Fruit fly (Drosophila melanogaster): ENCODE results near the gene CG7720.
A peak's percentile ranks its signal among the peaks of the same experiment; 100 is the strongest.

CG7720 gene

dm6 chr3R:18739978-18740954 is 54.7 kb downstream of the CG7720 start (continued):
- no peak for TF ChIP-seq pfk (GFP tag; optimal IDR thresholded peaks at IDR 0.05)
- no peak for TF ChIP-seq CG43689 (GFP tag; IDR thresholded peaks at IDR 0.05)
- no peak for TF ChIP-seq CHES-1-like (GFP tag; optimal IDR thresholded peaks at IDR 0.05)
- TF ChIP-seq CG1832 (GFP tag; optimal IDR thresholded peaks at IDR 0.05): no peak
- TF ChIP-seq Hey (tag; optimal IDR thresholded peaks at IDR 0.05): no peak
- no peak for TF ChIP-seq CG15601 (tag; optimal IDR thresholded peaks at IDR 0.05)
- TF ChIP-seq org-1 (GFP tag; optimal IDR thresholded peaks at IDR 0.05): peak; percentile 5
- TF ChIP-seq Hr78 (GFP tag; optimal IDR thresholded peaks at IDR 0.05): no peak
- TF ChIP-seq NC2α (GFP tag; optimal IDR thresholded peaks at IDR 0.05): no peak
- TF ChIP-seq E2f2 (GFP tag; IDR thresholded peaks at IDR 0.05): 0 out of 2 replicates have a peak, but pooled peaks have one; percentile 7
- TF ChIP-seq gfzf (GFP tag; optimal IDR thresholded peaks at IDR 0.05): no peak
- TF ChIP-seq CG15073 (GFP tag; optimal IDR thresholded peaks at IDR 0.05): no peak
- no peak for TF ChIP-seq lbe (GFP tag; optimal IDR thresholded peaks at IDR 0.05)
- TF ChIP-seq hb (GFP tag; IDR thresholded peaks at IDR 0.05; ENCODE audit: partially characterized antibody): no peak
- no peak for TF ChIP-seq CG18619 (GFP tag; optimal IDR thresholded peaks at IDR 0.05)
- no peak for TF ChIP-seq CG2889 (GFP tag; IDR thresholded peaks at IDR 0.05)
- TF ChIP-seq Trl (optimal IDR thresholded peaks at IDR 0.05): peak; percentile 88 to 98
- no peak for TF ChIP-seq Trl (GFP tag; optimal IDR thresholded peaks at IDR 0.05)
- TF ChIP-seq CG12071 (GFP tag; optimal IDR thresholded peaks at IDR 0.05): peak; percentile 49
- no peak for TF ChIP-seq klu (GFP tag; IDR thresholded peaks at IDR 0.05)
- peak; percentile 9 for TF ChIP-seq vfl (GFP tag; optimal IDR thresholded peaks at IDR 0.05)
- no peak for TF ChIP-seq Hsf (GFP tag; optimal IDR thresholded peaks at IDR 0.05)
- TF ChIP-seq CG17361 (GFP tag; IDR thresholded peaks at IDR 0.05): no peak
- TF ChIP-seq onecut (GFP tag; IDR thresholded peaks at IDR 0.05): no peak
- TF ChIP-seq sens (GFP tag): peak; percentile 82
- TF ChIP-seq lmd (GFP tag; IDR thresholded peaks at IDR 0.05): no peak
- TF ChIP-seq Jarid2 (GFP tag; optimal IDR thresholded peaks at IDR 0.05): peak; percentile 93
- no peak for TF ChIP-seq CG10209 (GFP tag; optimal IDR thresholded peaks at IDR 0.05)
- TF ChIP-seq Ssrp (tag; optimal IDR thresholded peaks at IDR 0.05): no peak
- peak; percentile 41 for TF ChIP-seq sd (tag; optimal IDR thresholded peaks at IDR 0.05)
- TF ChIP-seq ranshi (GFP tag; IDR thresholded peaks at IDR 0.05): no peak
- TF ChIP-seq Sry-δ (GFP tag; optimal IDR thresholded peaks at IDR 0.05): peak; percentile 11
- no peak for TF ChIP-seq CG4360 (GFP tag; IDR thresholded peaks at IDR 0.05)
- TF ChIP-seq Meics (GFP tag; optimal IDR thresholded peaks at IDR 0.05): peak; percentile 13
- TF ChIP-seq CG7372 (GFP tag; IDR thresholded peaks at IDR 0.05): peak; percentile 89
- TF ChIP-seq CG11398 (GFP tag; optimal IDR thresholded peaks at IDR 0.05): no peak
- TF ChIP-seq CrebB (tag; optimal IDR thresholded peaks at IDR 0.05): no peak
- no peak for TF ChIP-seq ci (GFP tag; IDR thresholded peaks at IDR 0.05)
- TF ChIP-seq Blimp-1 (GFP tag; optimal IDR thresholded peaks at IDR 0.05): no peak
- peak; percentile 0; the same call in 1 of the 2 replicates for TF ChIP-seq inv (GFP tag; IDR thresholded peaks at IDR 0.05; ENCODE audit: partially characterized antibody)
- TF ChIP-seq CG32532 (GFP tag; IDR thresholded peaks at IDR 0.05): peak; percentile 35; the same call in 1 of the 2 replicates
- TF ChIP-seq cg (GFP tag; optimal IDR thresholded peaks at IDR 0.05): peak; percentile 3
- peak; percentile 89 for TF ChIP-seq row (GFP tag; IDR thresholded peaks at IDR 0.05)
- TF ChIP-seq Dbx (GFP tag; IDR thresholded peaks at IDR 0.05): peak; percentile 45; the same call in 1 of the 3 replicates
- no peak for TF ChIP-seq ems (GFP tag; optimal IDR thresholded peaks at IDR 0.05)
- TF ChIP-seq Side (GFP tag; optimal IDR thresholded peaks at IDR 0.05): no peak
- no peak for TF ChIP-seq fd3F (GFP tag; optimal IDR thresholded peaks at IDR 0.05)
- TF ChIP-seq fd96Cb (tag; optimal IDR thresholded peaks at IDR 0.05): no peak
- TF ChIP-seq CG10147 (GFP tag; optimal IDR thresholded peaks at IDR 0.05): peak; percentile 33

Measured in whole organism, embryonic.